Worm (Caenorhabditis elegans) whole organism, young adult: ENCODE results near the gene Y22F5A.11.

Experiments used
- B0035.1 ChIP-seq: sonication (generic microtip); optimal IDR thresholded peaks from 2 replicates; lab custom pipeline; 2016; ENCODE audit warnings: missing genetic modification characterization, mild to moderate bottlenecking, missing compliant biosample characterization, missing genotype, missing genetic modification reagents
- D2030.7 ChIP-seq: fragments of 200-800 bp; sonication (Bioruptor generic); IDR thresholded peaks from 2 replicates; pipeline ENCODE4 v1.3.6; 2022; ENCODE audit warnings: missing genetic modification reagents, missing genetic modification characterization, missing compliant biosample characterization
- F23B12.7 ChIP-seq: sonication (generic microtip); optimal IDR thresholded peaks from 2 replicates; lab custom pipeline; 2017; ENCODE audit warnings: missing genetic modification characterization, mild to moderate bottlenecking, missing compliant biosample characterization, antibody characterized with exemption, moderate library complexity; ENCODE audit not compliant: insufficient read depth
- F39B2.1 ChIP-seq: fragments of 200-800 bp; sonication (Bioruptor generic); IDR thresholded peaks from 2 replicates; pipeline ENCODE4 v1.3.6; 2022; ENCODE audit warnings: missing genetic modification reagents, missing genetic modification characterization, missing compliant biosample characterization
- F49E8.2 ChIP-seq: sonication (generic microtip); optimal IDR thresholded peaks from 3 replicates; lab custom pipeline; 2017; ENCODE audit warnings: missing genetic modification characterization, mild to moderate bottlenecking, missing compliant biosample characterization, antibody characterized with exemption, moderate library complexity; ENCODE audit not compliant: insufficient read depth
- F55B11.4 ChIP-seq: sonication (generic microtip); optimal IDR thresholded peaks from 2 replicates; lab custom pipeline; 2016; ENCODE audit warnings: missing compliant biosample characterization, missing genetic modification characterization, borderline replicate concordance; ENCODE audit not compliant: insufficient read depth
- K12H6.12 ChIP-seq: fragments of 200-800 bp; sonication (Bioruptor generic); optimal IDR thresholded peaks from 2 replicates; lab custom pipeline; 2018; ENCODE audit warnings: mild to moderate bottlenecking, missing genetic modification characterization, missing compliant biosample characterization
- T07F8.4 ChIP-seq: sonication (generic microtip); optimal IDR thresholded peaks from 2 replicates; lab custom pipeline; 2016; ENCODE audit warnings: mild to moderate bottlenecking, missing genetic modification characterization, moderate library complexity, missing compliant biosample characterization
- Y95B8A.8 ChIP-seq: fragments of 200-800 bp; sonication (Bioruptor generic); IDR thresholded peaks from 2 replicates; pipeline ENCODE4 v1.3.6; 2022; ENCODE audit warnings: missing genetic modification reagents, missing genetic modification characterization, missing compliant biosample characterization
- akir-1 ChIP-seq: fragments of 200-800 bp; sonication (Bioruptor generic); optimal IDR thresholded peaks from 2 replicates; lab custom pipeline; 2018; ENCODE audit warnings: mild to moderate bottlenecking, missing genetic modification characterization, moderate library complexity, missing compliant biosample characterization
- attf-6 ChIP-seq: fragments of 200-800 bp; sonication (Bioruptor generic); IDR thresholded peaks from 2 replicates; pipeline ENCODE4 v1.3.6; 2022; ENCODE audit warnings: missing genetic modification reagents, missing genetic modification characterization, missing compliant biosample characterization
- cebp-1 ChIP-seq, 2 experiments: fragments of 200-800 bp in 1 of 2; sonication (Bioruptor generic) in 1 of 2; sonication (generic microtip) in 1 of 2; IDR thresholded peaks in 1 of 2; optimal IDR thresholded peaks in 1 of 2; 2 replicates each; pipeline versions ENCODE4 v1.3.6 to Lab custom; 2017 to 2022; ENCODE audit warnings: missing compliant biosample characterization in 2 of 2, missing genetic modification characterization in 2 of 2, mild to moderate bottlenecking in 1 of 2, missing genetic modification reagents in 1 of 2, moderate library complexity in 1 of 2
- cebp-2 ChIP-seq: fragments of 200-800 bp; sonication (Bioruptor generic); IDR thresholded peaks from 2 replicates; pipeline ENCODE4 v1.3.6; 2022; ENCODE audit warnings: missing genetic modification characterization, missing compliant biosample characterization
- ceh-100 ChIP-seq: fragments of 200-800 bp; sonication (Bioruptor generic); IDR thresholded peaks from 2 replicates; pipeline ENCODE4 v1.3.6; 2022; ENCODE audit warnings: missing genetic modification reagents, missing genetic modification characterization, missing compliant biosample characterization
- ceh-27 ChIP-seq: fragments of 200-800 bp; sonication (Bioruptor generic); optimal IDR thresholded peaks from 2 replicates; lab custom pipeline; 2018; ENCODE audit warnings: mild to moderate bottlenecking, missing genetic modification characterization, moderate library complexity, missing compliant biosample characterization
- ceh-79 ChIP-seq: sonication (generic microtip); optimal IDR thresholded peaks from 2 replicates; lab custom pipeline; 2017; ENCODE audit warnings: mild to moderate bottlenecking, missing genetic modification characterization, missing compliant biosample characterization
- dpff-1 ChIP-seq: sonication (generic microtip); optimal IDR thresholded peaks from 2 replicates; lab custom pipeline; 2017; ENCODE audit warnings: mild to moderate bottlenecking, missing genetic modification characterization, missing compliant biosample characterization
- efl-1 ChIP-seq: fragments of 150-350 bp; optimal IDR thresholded peaks from 2 replicates; lab custom pipeline; 2014; ENCODE audit warnings: missing biosample characterization, missing genetic modification reagents, missing genetic modification characterization
- egrh-3 ChIP-seq: fragments of 200-800 bp; sonication (Bioruptor generic); IDR thresholded peaks from 2 replicates; pipeline ENCODE4 v1.3.6; 2022; ENCODE audit warnings: missing genetic modification reagents, missing genetic modification characterization, missing compliant biosample characterization
- fkh-3 ChIP-seq: sonication (generic microtip); optimal IDR thresholded peaks from 2 replicates; lab custom pipeline; 2016; ENCODE audit warnings: mild to moderate bottlenecking, missing genetic modification characterization, missing compliant biosample characterization
- gei-17 ChIP-seq: fragments of 200-800 bp; sonication (Bioruptor generic); optimal IDR thresholded peaks from 2 replicates; lab custom pipeline; 2018; ENCODE audit warnings: mild to moderate bottlenecking, missing genetic modification characterization, missing compliant biosample characterization
- him-1 ChIP-seq: sonication (generic microtip); optimal IDR thresholded peaks from 2 replicates; lab custom pipeline; 2016; ENCODE audit warnings: missing genotype, missing genetic modification reagents, missing genetic modification characterization, missing compliant biosample characterization
- hlh-12 ChIP-seq: sonication (generic microtip); optimal IDR thresholded peaks from 2 replicates; lab custom pipeline; 2016; ENCODE audit warnings: missing genetic modification characterization, missing compliant biosample characterization
- hmg-1.2 ChIP-seq: fragments of 200-800 bp; sonication (Bioruptor generic); IDR thresholded peaks from 2 replicates; pipeline ENCODE4 v1.3.6; 2022; ENCODE audit warnings: missing genetic modification reagents, missing genetic modification characterization, missing compliant biosample characterization
- lag-1 ChIP-seq: fragments of 200-800 bp; sonication (Bioruptor generic); IDR thresholded peaks from 2 replicates; pipeline ENCODE4 v1.3.6; 2022; ENCODE audit warnings: missing genetic modification reagents, missing genetic modification characterization, missing compliant biosample characterization
- let-526 ChIP-seq: fragments of 200-800 bp; sonication (Bioruptor generic); IDR thresholded peaks from 2 replicates; pipeline ENCODE4 v1.3.6; 2022; ENCODE audit warnings: missing genetic modification reagents, missing genetic modification characterization, missing compliant biosample characterization
- lin-40 ChIP-seq: sonication (generic microtip); optimal IDR thresholded peaks from 2 replicates; lab custom pipeline; 2016; ENCODE audit warnings: missing genetic modification characterization, mild to moderate bottlenecking, missing compliant biosample characterization, missing genotype, missing genetic modification reagents
- lsy-27 ChIP-seq: sonication (generic microtip); optimal IDR thresholded peaks from 2 replicates; lab custom pipeline; 2017; ENCODE audit warnings: missing genetic modification characterization, mild to moderate bottlenecking, missing compliant biosample characterization, antibody characterized with exemption, missing genotype, borderline replicate concordance; ENCODE audit not compliant: insufficient read depth
- madf-10 ChIP-seq: sonication (generic microtip); optimal IDR thresholded peaks from 2 replicates; lab custom pipeline; 2016; ENCODE audit warnings: mild to moderate bottlenecking, missing genetic modification characterization, missing compliant biosample characterization
- madf-3 ChIP-seq: fragments of 200-800 bp; sonication (Bioruptor generic); IDR thresholded peaks from 2 replicates; pipeline ENCODE4 v1.3.6; 2022; ENCODE audit warnings: missing genetic modification reagents, missing genetic modification characterization, missing compliant biosample characterization
- madf-8 ChIP-seq: fragments of 200-800 bp; sonication (Bioruptor generic); conservative IDR thresholded peaks from 2 replicates; pipeline ENCODE4 v1.3.6; 2022; ENCODE audit warnings: missing genetic modification reagents, missing genetic modification characterization, missing compliant biosample characterization
- mcd-1 ChIP-seq: fragments of 200-800 bp; sonication (Bioruptor generic); IDR thresholded peaks from 2 replicates; pipeline ENCODE4 v1.3.6; 2022; ENCODE audit warnings: missing genetic modification reagents, missing genetic modification characterization, missing compliant biosample characterization
- nfya-1 ChIP-seq: sonication (generic microtip); optimal IDR thresholded peaks from 2 replicates; lab custom pipeline; 2017; ENCODE audit warnings: antibody characterized with exemption, missing compliant biosample characterization, missing genetic modification characterization, borderline replicate concordance; ENCODE audit not compliant: insufficient read depth
- nfya-2 ChIP-seq: fragments of 200-800 bp; sonication (Bioruptor generic); IDR thresholded peaks from 2 replicates; pipeline ENCODE4 v1.3.6; 2022; ENCODE audit warnings: missing genetic modification reagents, missing genetic modification characterization, missing compliant biosample characterization
- nfyb-1 ChIP-seq: fragments of 200-800 bp; sonication (Bioruptor generic); IDR thresholded peaks from 2 replicates; pipeline ENCODE4 v1.3.6; 2022; ENCODE audit warnings: missing genetic modification reagents, missing genetic modification characterization, missing compliant biosample characterization
- nhr-120 ChIP-seq: fragments of 200-800 bp; sonication (Bioruptor generic); IDR thresholded peaks from 2 replicates; pipeline ENCODE4 v1.3.6; 2022; ENCODE audit warnings: missing genetic modification characterization, missing compliant biosample characterization
- nhr-179 ChIP-seq: sonication (generic microtip); optimal IDR thresholded peaks from 2 replicates; lab custom pipeline; 2016; ENCODE audit warnings: mild to moderate bottlenecking, missing genetic modification characterization, missing compliant biosample characterization
- rec-8 ChIP-seq, 2 experiments: sonication (generic microtip); optimal IDR thresholded peaks; 2 replicates each; lab custom pipeline; 2016; ENCODE audit warnings: mild to moderate bottlenecking in 2 of 2, missing genetic modification characterization in 2 of 2, missing genetic modification reagents in 2 of 2, missing genotype in 2 of 2, missing biosample characterization in 1 of 2, missing compliant biosample characterization in 1 of 2, moderate library complexity in 1 of 2
- snpc-1.1 ChIP-seq: sonication (generic microtip); optimal IDR thresholded peaks from 2 replicates; lab custom pipeline; 2017; ENCODE audit warnings: missing genetic modification characterization, mild to moderate bottlenecking, missing compliant biosample characterization, antibody characterized with exemption, moderate library complexity, missing genotype, missing genetic modification reagents; ENCODE audit not compliant: insufficient read depth
- snpc-4 ChIP-seq, 5 experiments: fragments of 150-350 bp in 1 of 5; sonication (generic microtip) in 4 of 5; optimal IDR thresholded peaks; 2 replicates each; lab custom pipeline; 2014 to 2018; ENCODE audit warnings: missing genetic modification characterization in 5 of 5, missing biosample characterization in 3 of 5, antibody characterized with exemption in 2 of 5, mild to moderate bottlenecking in 2 of 5, missing compliant biosample characterization in 2 of 5, missing genotype in 2 of 5, moderate library complexity in 2 of 5, missing genetic modification reagents in 1 of 5
- somi-1 ChIP-seq: fragments of 200-800 bp; sonication (Bioruptor generic); optimal IDR thresholded peaks from 2 replicates; lab custom pipeline; 2018; ENCODE audit warnings: mild to moderate bottlenecking, missing genetic modification characterization, missing compliant biosample characterization
- xnd-1 ChIP-seq: sonication (generic microtip); optimal IDR thresholded peaks from 2 replicates; lab custom pipeline; 2016; ENCODE audit warnings: missing genotype, missing genetic modification reagents, missing genetic modification characterization, missing compliant biosample characterization
- zfh-2 ChIP-seq: fragments of 200-800 bp; sonication (Bioruptor generic); conservative IDR thresholded peaks from 2 replicates; pipeline ENCODE4 v1.3.6; 2022; ENCODE audit warnings: missing genetic modification reagents, missing genetic modification characterization, missing compliant biosample characterization
- ztf-22 ChIP-seq: fragments of 200-800 bp; sonication (Bioruptor generic); optimal IDR thresholded peaks from 2 replicates; lab custom pipeline; 2018; ENCODE audit warnings: mild to moderate bottlenecking, missing genetic modification characterization, moderate library complexity, missing compliant biosample characterization
- ztf-28 ChIP-seq: fragments of 200-800 bp; sonication (Bioruptor generic); IDR thresholded peaks from 2 replicates; pipeline ENCODE4 v1.3.6; 2022; ENCODE audit warnings: missing genetic modification reagents, missing genetic modification characterization, missing compliant biosample characterization
- ztf-3 ChIP-seq: fragments of 200-800 bp; sonication (Bioruptor generic); optimal IDR thresholded peaks from 2 replicates; lab custom pipeline; 2018; ENCODE audit warnings: mild to moderate bottlenecking, missing genetic modification characterization, missing compliant biosample characterization

Gene Y22F5A.11

DNA sequence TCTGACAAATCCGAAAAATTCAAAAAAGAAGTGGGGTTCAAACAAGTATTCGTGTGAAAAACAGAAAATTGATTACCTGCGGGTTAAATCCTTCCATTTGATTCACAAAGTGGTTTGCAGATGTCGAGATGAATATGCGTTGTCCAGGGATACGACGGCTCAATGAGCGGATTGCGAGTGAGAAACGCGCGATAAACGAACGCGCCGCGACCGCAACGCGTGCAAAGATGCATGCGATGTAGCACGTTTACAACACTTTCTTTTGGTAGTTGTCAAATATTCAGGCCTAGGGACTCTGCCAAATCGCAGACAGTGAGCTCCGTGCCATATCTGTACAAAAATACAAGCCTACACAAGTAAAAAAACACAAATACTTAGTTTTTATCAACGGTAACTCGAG is 36.8 kb downstream of the Y22F5A.11 start, which contains the start of gene fubl-1:
fubl-1 (minus strand) TSS at position 202 of the 400 bp plus-strand sequence.
- no peak for TF ChIP-seq him-1 (tag; lab: Kevin White, UChicago)
- TF ChIP-seq ztf-28 (GFP tag; lab: Robert Waterston, UW) = 0 out of 2 replicates have a peak, but pooled peaks have one; percentile 48
- no peak for TF ChIP-seq ztf-3 (GFP tag; lab: Kevin White, UChicago)
- TF ChIP-seq egrh-3 (GFP tag; lab: Robert Waterston, UW) = no peak
- TF ChIP-seq T07F8.4 (tag; lab: Kevin White, UChicago) = no peak
- no peak for TF ChIP-seq gei-17 (GFP tag; lab: Kevin White, UChicago)
- TF ChIP-seq ceh-100 (GFP tag; lab: Robert Waterston, UW) = no peak
- peak; percentile 49; the same call in 1 of the 2 replicates for TF ChIP-seq D2030.7
- no peak for TF ChIP-seq F55B11.4 (tag; lab: Kevin White, UChicago)
- no peak for TF ChIP-seq let-526 (GFP tag; lab: Robert Waterston, UW)
- TF ChIP-seq mcd-1 (GFP tag; lab: Robert Waterston, UW) = peak; percentile 61
- TF ChIP-seq fkh-3 (tag; lab: Kevin White, UChicago) = no peak
- no peak for TF ChIP-seq B0035.1
- TF ChIP-seq xnd-1 (tag; lab: Kevin White, UChicago) = peak; percentile 17
- no peak for TF ChIP-seq nhr-120 (GFP tag; lab: Robert Waterston, UW)
- TF ChIP-seq attf-6 (GFP tag; lab: Robert Waterston, UW) = no peak
- TF ChIP-seq rec-8 (tag; optimal IDR thresholded peaks at IDR 0.05; lab: Kevin White, UChicago) = no peak
- no peak for TF ChIP-seq F39B2.1 (GFP tag; lab: Robert Waterston, UW)
- no peak for TF ChIP-seq dpff-1 (tag; lab: Kevin White, UChicago)
- TF ChIP-seq cebp-1 (GFP tag; IDR thresholded peaks at IDR 0.05; lab: Robert Waterston, UW) = no peak
- no peak for TF ChIP-seq cebp-1 (tag; optimal IDR thresholded peaks at IDR 0.05; lab: Kevin White, UChicago)
- TF ChIP-seq hmg-1.2 (GFP tag; lab: Robert Waterston, UW) = peak; percentile 29; the same call in 1 of the 2 replicates
- no peak for TF ChIP-seq lag-1 (GFP tag; lab: Robert Waterston, UW)
- no peak for TF ChIP-seq K12H6.12 (tag; lab: Kevin White, UChicago)
- TF ChIP-seq cebp-2 (GFP tag; lab: Robert Waterston, UW) = no peak
- TF ChIP-seq snpc-4 (GFP tag; optimal IDR thresholded peaks at IDR 0.05; lab: Kevin White, UChicago) = no peak
- TF ChIP-seq snpc-4 (tag; optimal IDR thresholded peaks at IDR 0.05; lab: Kevin White, UChicago) = no peak
- TF ChIP-seq zfh-2 (GFP tag; lab: Robert Waterston, UW) = no peak
- TF ChIP-seq ceh-27 (GFP tag; lab: Kevin White, UChicago) = no peak
- TF ChIP-seq madf-3 (GFP tag; lab: Robert Waterston, UW) = peak; percentile 97
- TF ChIP-seq nfya-2 (GFP tag; lab: Robert Waterston, UW) = no peak
- TF ChIP-seq snpc-1.1 (tag; lab: Kevin White, UChicago) = no peak
- no peak for TF ChIP-seq ceh-79 (tag; lab: Kevin White, UChicago)
- peak; percentile 71 for TF ChIP-seq madf-8 (GFP tag; lab: Robert Waterston, UW)
- no peak for TF ChIP-seq nfya-1 (tag; lab: Kevin White, UChicago)
- no peak for TF ChIP-seq madf-10
- TF ChIP-seq lin-40 = no peak
- no peak for TF ChIP-seq nhr-179 (tag; lab: Kevin White, UChicago)
- TF ChIP-seq hlh-12 (tag; lab: Kevin White, UChicago) = no peak
- TF ChIP-seq F49E8.2 (tag; lab: Kevin White, UChicago) = no peak
- no peak for TF ChIP-seq nfyb-1 (GFP tag; lab: Robert Waterston, UW)
- no peak for TF ChIP-seq akir-1 (GFP tag; lab: Kevin White, UChicago)
- no peak for TF ChIP-seq lsy-27 (tag; lab: Kevin White, UChicago)
- TF ChIP-seq somi-1 (GFP tag; lab: Kevin White, UChicago) = no peak
- TF ChIP-seq ztf-22 (GFP tag; lab: Kevin White, UChicago) = no peak
- no peak for TF ChIP-seq F23B12.7 (tag; lab: Kevin White, UChicago)
- TF ChIP-seq Y95B8A.8 (GFP tag; lab: Robert Waterston, UW) = no peak
- peak; percentile 14 for TF ChIP-seq efl-1
